Fruit fly (Drosophila melanogaster) whole organism, embryonic: Measurements from ENCODE around the gene CG7907.
A peak's percentile ranks its signal among the peaks of the same experiment; 100 is the strongest.

Experiments
- Abd-B ChIP-seq: fragments of 200-800 bp; sonication (Bioruptor generic); optimal IDR thresholded peaks from 2 replicates; lab custom pipeline; 2018; ENCODE audit warnings: missing biosample characterization, mild to moderate bottlenecking, missing genetic modification characterization, moderate library complexity
- CG10431 ChIP-seq: fragments of 200-800 bp; sonication (Bioruptor generic); optimal IDR thresholded peaks from 3 replicates; lab custom pipeline; 2018; ENCODE audit warnings: missing biosample characterization, mild to moderate bottlenecking, missing genetic modification characterization
- CG10654 ChIP-seq: fragments of 200-800 bp; sonication (Bioruptor generic); optimal IDR thresholded peaks from 2 replicates; lab custom pipeline; 2016; ENCODE audit warnings: missing biosample characterization, missing genetic modification characterization
- CG11560 ChIP-seq: fragments of 200-800 bp; sonication (Bioruptor generic); IDR thresholded peaks from 3 replicates; pipeline ENCODE4 v1.3.6; 2022; ENCODE audit warnings: missing biosample characterization, missing genetic modification characterization
- CG12219 ChIP-seq: fragments of 200-800 bp; sonication (Bioruptor generic); optimal IDR thresholded peaks from 3 replicates; lab custom pipeline; 2018; ENCODE audit warnings: missing biosample characterization, mild to moderate bottlenecking, missing genetic modification characterization
- CG12942 ChIP-seq: fragments of 200-800 bp; sonication (Bioruptor generic); optimal IDR thresholded peaks from 3 replicates; lab custom pipeline; 2016; ENCODE audit warnings: missing biosample characterization, missing genetic modification characterization
- CG13296 ChIP-seq: fragments of 200-800 bp; sonication (Bioruptor generic); optimal IDR thresholded peaks from 3 replicates; lab custom pipeline; 2018; ENCODE audit warnings: missing biosample characterization, mild to moderate bottlenecking, missing genetic modification characterization
- CG15073 ChIP-seq: fragments of 200-800 bp; sonication (Bioruptor generic); optimal IDR thresholded peaks from 2 replicates; lab custom pipeline; 2016; ENCODE audit warnings: missing biosample characterization, missing genetic modification characterization
- CG15601 ChIP-seq: fragments of 200-800 bp; sonication (Bioruptor generic); optimal IDR thresholded peaks from 3 replicates; lab custom pipeline; 2019; ENCODE audit warnings: missing biosample characterization, mild to moderate bottlenecking, missing genetic modification characterization, moderate library complexity
- CG18764 ChIP-seq: fragments of 200-800 bp; sonication (Bioruptor generic); optimal IDR thresholded peaks from 3 replicates; lab custom pipeline; 2016; ENCODE audit warnings: missing biosample characterization, missing genetic modification characterization
- CG2202 ChIP-seq: fragments of 200-800 bp; sonication (Bioruptor generic); optimal IDR thresholded peaks from 2 replicates; lab custom pipeline; 2018; ENCODE audit warnings: missing biosample characterization, mild to moderate bottlenecking, missing genetic modification characterization
- CG2889 ChIP-seq: fragments of 200-800 bp; sonication (Bioruptor generic); IDR thresholded peaks from 3 replicates; pipeline ENCODE4 v1.3.6; 2022; ENCODE audit warnings: missing biosample characterization, missing genetic modification characterization
- CG30020 ChIP-seq: fragments of 200-800 bp; optimal IDR thresholded peaks from 2 replicates; lab custom pipeline; 2019; ENCODE audit warnings: missing biosample characterization, mild to moderate bottlenecking, missing genetic modification characterization, moderate library complexity
- CG6654 ChIP-seq: fragments of 200-800 bp; sonication (Bioruptor generic); optimal IDR thresholded peaks from 2 replicates; lab custom pipeline; 2017; ENCODE audit warnings: missing biosample characterization, mild to moderate bottlenecking, missing genetic modification characterization
- CG7271 ChIP-seq: fragments of 200-800 bp; sonication (Bioruptor generic); optimal IDR thresholded peaks from 2 replicates; lab custom pipeline; 2018; ENCODE audit warnings: missing biosample characterization, mild to moderate bottlenecking, missing genetic modification characterization, moderate library complexity
- CG7987 ChIP-seq: fragments of 200-800 bp; sonication (Bioruptor generic); optimal IDR thresholded peaks from 2 replicates; lab custom pipeline; 2018; ENCODE audit warnings: missing biosample characterization, mild to moderate bottlenecking, missing genetic modification characterization, moderate library complexity
- E2f2 ChIP-seq: fragments of 200-800 bp; sonication (Bioruptor generic); IDR thresholded peaks from 2 replicates; pipeline ENCODE4 v1.3.6; 2022; ENCODE audit warnings: missing biosample characterization, missing genetic modification characterization
- Myb ChIP-seq: fragments of 200-800 bp; sonication (Bioruptor generic); optimal IDR thresholded peaks from 2 replicates; lab custom pipeline; 2016; ENCODE audit warnings: missing biosample characterization, missing genetic modification characterization
- PHDP ChIP-seq: fragments of 200-800 bp; sonication (Bioruptor generic); optimal IDR thresholded peaks from 3 replicates; lab custom pipeline; 2018; ENCODE audit warnings: missing biosample characterization, mild to moderate bottlenecking, missing genetic modification characterization, moderate library complexity
- Pdp1 ChIP-seq, 2 experiments: fragments of 200-800 bp; sonication (Bioruptor generic); optimal IDR thresholded peaks; 3 replicates each; lab custom pipeline; 2016; ENCODE audit warnings: missing biosample characterization in 2 of 2, missing genetic modification characterization in 2 of 2, mild to moderate bottlenecking in 1 of 2, moderate library complexity in 1 of 2
- Ravus ChIP-seq: fragments of 200-800 bp; sonication (Bioruptor generic); IDR thresholded peaks from 2 replicates; pipeline ENCODE4 v1.3.6; 2022; ENCODE audit warnings: missing biosample characterization, missing genetic modification characterization
- Six4 ChIP-seq: fragments of 200-800 bp; sonication (Bioruptor generic); optimal IDR thresholded peaks from 2 replicates; lab custom pipeline; 2016; ENCODE audit warnings: missing biosample characterization, missing genetic modification characterization
- Taf1 ChIP-seq: fragments of 200-800 bp; sonication (Bioruptor generic); IDR thresholded peaks from 2 replicates; pipeline ENCODE4 v1.3.6; 2022; ENCODE audit warnings: missing biosample characterization, missing genetic modification characterization
- Trl ChIP-seq, 3 experiments: fragments of >200 bp in 2 of 3; fragments of 200-800 bp in 1 of 3; sonication (Bioruptor generic) in 1 of 3; optimal IDR thresholded peaks; 2 replicates in 1 of 3; 3 replicates in 2 of 3; lab custom pipeline; 2016 to 2017; ENCODE audit warnings: missing biosample characterization in 1 of 3, missing genetic modification characterization in 1 of 3
- ash1 ChIP-seq: fragments of 200-800 bp; sonication (Bioruptor generic); optimal IDR thresholded peaks from 2 replicates; lab custom pipeline; 2018; ENCODE audit warnings: missing biosample characterization, mild to moderate bottlenecking, missing genetic modification characterization
- bbx ChIP-seq: fragments of 200-800 bp; sonication (Bioruptor generic); IDR thresholded peaks from 2 replicates; pipeline ENCODE4 v1.3.6; 2022; ENCODE audit warnings: missing biosample characterization, missing genetic modification characterization; ENCODE audit not compliant: partially characterized antibody
- croc ChIP-seq: fragments of 200-800 bp; sonication (Bioruptor generic); conservative IDR thresholded peaks from 3 replicates; pipeline ENCODE4 v1.3.6; 2022; ENCODE audit warnings: missing biosample characterization, missing genetic modification characterization
- en ChIP-seq: fragments of 200-800 bp; sonication (Bioruptor generic); optimal IDR thresholded peaks from 2 replicates; lab custom pipeline; 2016; ENCODE audit warnings: missing biosample characterization, missing genetic modification characterization
- exex ChIP-seq: fragments of 200-800 bp; sonication (Bioruptor generic); optimal IDR thresholded peaks from 4 replicates; lab custom pipeline; 2018; ENCODE audit warnings: missing biosample characterization, mild to moderate bottlenecking, missing genetic modification characterization, moderate library complexity
- fd3F ChIP-seq: fragments of 200-800 bp; sonication (Bioruptor generic); optimal IDR thresholded peaks from 2 replicates; lab custom pipeline; 2018; ENCODE audit warnings: missing biosample characterization, mild to moderate bottlenecking, missing genetic modification characterization, moderate library complexity
- gce ChIP-seq: fragments of 200-800 bp; sonication (Bioruptor generic); IDR thresholded peaks from 3 replicates; pipeline ENCODE4 v1.3.6; 2022; ENCODE audit warnings: missing biosample characterization, missing genetic modification characterization
- her ChIP-seq: fragments of 200-800 bp; sonication (Bioruptor generic); optimal IDR thresholded peaks from 2 replicates; lab custom pipeline; 2016; ENCODE audit warnings: missing biosample characterization, missing genetic modification characterization
- kni ChIP-seq: fragments of 200-800 bp; sonication (Bioruptor generic); optimal IDR thresholded peaks from 3 replicates; lab custom pipeline; 2017; ENCODE audit warnings: mild to moderate bottlenecking, missing biosample characterization, missing genetic modification reagents, missing genetic modification characterization
- lola ChIP-seq, 3 experiments: fragments of >200 bp in 2 of 3; fragments of 200-800 bp in 1 of 3; sonication (Bioruptor generic) in 1 of 3; optimal IDR thresholded peaks; 2 replicates each; lab custom pipeline; 2017 to 2019; ENCODE audit warnings: missing biosample characterization in 3 of 3, missing genetic modification characterization in 3 of 3, mild to moderate bottlenecking in 1 of 3, moderate library complexity in 1 of 3
- mam ChIP-seq: fragments of 200-800 bp; sonication (Bioruptor generic); optimal IDR thresholded peaks from 3 replicates; lab custom pipeline; 2016; ENCODE audit warnings: missing biosample characterization, missing genetic modification characterization
- onecut ChIP-seq: fragments of 200-800 bp; sonication (Bioruptor generic); IDR thresholded peaks from 2 replicates; pipeline ENCODE4 v1.3.6; 2022; ENCODE audit warnings: missing biosample characterization, missing genetic modification characterization
- pb ChIP-seq: fragments of 200-800 bp; sonication (Bioruptor generic); optimal IDR thresholded peaks from 3 replicates; lab custom pipeline; 2016; ENCODE audit warnings: missing biosample characterization, missing genetic modification characterization
- pzg ChIP-seq: fragments of 200-800 bp; sonication (Bioruptor generic); optimal IDR thresholded peaks from 3 replicates; lab custom pipeline; 2018; ENCODE audit warnings: missing biosample characterization, mild to moderate bottlenecking, missing genetic modification characterization, moderate library complexity
- ranshi ChIP-seq: fragments of 200-800 bp; sonication (Bioruptor generic); IDR thresholded peaks from 2 replicates; pipeline ENCODE4 v1.3.6; 2022; ENCODE audit warnings: missing biosample characterization, missing genetic modification characterization
- repo ChIP-seq: fragments of 200-800 bp; sonication (Bioruptor generic); optimal IDR thresholded peaks from 2 replicates; lab custom pipeline; 2016; ENCODE audit warnings: missing biosample characterization, missing genetic modification characterization
- sd ChIP-seq: fragments of 200-800 bp; sonication (Bioruptor generic); optimal IDR thresholded peaks from 3 replicates; lab custom pipeline; 2018; ENCODE audit warnings: missing biosample characterization, mild to moderate bottlenecking, missing genetic modification characterization, moderate library complexity
- seq ChIP-seq: fragments of 200-800 bp; sonication (Bioruptor generic); IDR thresholded peaks from 2 replicates; pipeline ENCODE4 v1.3.6; 2022; ENCODE audit warnings: missing biosample characterization, missing genetic modification characterization
- slbo ChIP-seq: fragments of 200-800 bp; sonication (Bioruptor generic); IDR thresholded peaks from 2 replicates; pipeline ENCODE4 v1.3.6; 2022; ENCODE audit warnings: missing biosample characterization, missing genetic modification characterization
- stwl ChIP-seq: fragments of 200-800 bp; sonication (Bioruptor generic); optimal IDR thresholded peaks from 3 replicates; lab custom pipeline; 2018; ENCODE audit warnings: missing biosample characterization, mild to moderate bottlenecking, missing genetic modification characterization, moderate library complexity
- tin ChIP-seq: fragments of 200-800 bp; sonication (Bioruptor generic); optimal IDR thresholded peaks from 3 replicates; lab custom pipeline; 2016; ENCODE audit warnings: missing biosample characterization, missing genetic modification characterization
- tll ChIP-seq, 2 experiments: fragments of 200-800 bp in 1 of 2; fragments of >200 bp in 1 of 2; sonication (Bioruptor generic) in 1 of 2; optimal IDR thresholded peaks; 2 replicates each; lab custom pipeline; 2017 to 2019; ENCODE audit warnings: missing biosample characterization in 2 of 2, missing genetic modification characterization in 2 of 2, mild to moderate bottlenecking in 1 of 2, moderate library complexity in 1 of 2
- ttk ChIP-seq: fragments of 200-800 bp; sonication (Bioruptor generic); IDR thresholded peaks from 2 replicates; pipeline ENCODE4 v2.1.2; 2022; ENCODE audit warnings: missing biosample characterization, missing genetic modification characterization
- tup ChIP-seq: fragments of 200-800 bp; sonication (Bioruptor generic); optimal IDR thresholded peaks from 2 replicates; lab custom pipeline; 2016; ENCODE audit warnings: missing biosample characterization, mild to moderate bottlenecking, missing genetic modification characterization, moderate library complexity
- tx ChIP-seq: fragments of 200-800 bp; sonication (Bioruptor generic); optimal IDR thresholded peaks from 2 replicates; lab custom pipeline; 2016; ENCODE audit warnings: missing biosample characterization, missing genetic modification characterization

The CG7907 gene

DNA sequence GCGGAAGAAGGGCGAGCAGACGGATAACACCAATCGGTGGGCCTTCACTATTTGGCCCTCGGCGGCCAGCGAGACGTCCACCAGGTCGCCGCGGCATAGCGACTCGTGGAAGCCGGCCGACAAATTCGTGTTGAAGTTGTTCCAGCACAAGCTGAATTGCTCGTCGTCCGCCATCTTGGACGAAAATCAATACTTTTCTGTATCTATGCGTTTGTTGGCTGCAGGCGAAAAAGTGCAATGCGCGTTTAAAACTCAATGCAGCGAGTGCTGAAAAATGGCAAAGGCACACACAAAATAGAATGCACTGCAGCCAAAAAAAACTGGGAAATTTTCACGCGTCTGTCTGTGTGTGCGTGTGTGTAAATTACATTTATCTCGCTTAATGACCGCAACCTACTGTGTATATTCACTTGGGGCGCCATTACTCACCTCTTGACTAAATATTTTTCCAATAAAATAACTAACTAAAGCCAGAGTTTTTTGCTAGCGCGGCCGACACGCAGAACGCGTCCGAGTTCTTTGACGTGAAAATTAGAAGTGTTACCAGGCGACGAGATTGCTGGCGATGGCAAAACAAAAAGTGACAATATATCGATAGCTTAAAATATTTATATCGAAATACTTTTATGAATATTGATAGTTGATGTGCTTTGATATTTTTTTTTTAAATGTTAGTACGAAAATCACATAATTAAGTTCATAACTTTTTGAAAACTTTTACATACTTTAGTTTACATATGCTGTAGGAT is 26.5 kb upstream of the CG7907 start (continued):
- peak; percentile 9; the same call in 1 of the 2 replicates for TF ChIP-seq slbo (GFP tag; lab: Robert Waterston, UW)
- TF ChIP-seq onecut, result peak; percentile 92
- TF ChIP-seq CG12942 (GFP tag; lab: Kevin White, UChicago), result no peak
- no peak for TF ChIP-seq exex
- peak; percentile 10 for TF ChIP-seq sd (tag; lab: Kevin White, UChicago)
- no peak for TF ChIP-seq Abd-B
- no peak for TF ChIP-seq tll (GFP tag; optimal IDR thresholded peaks at IDR 0.05; lab: Kevin White, UChicago)
- peak; percentile 11 for TF ChIP-seq CG2202 (tag; lab: Kevin White, UChicago)
- TF ChIP-seq stwl (tag; lab: Kevin White, UChicago), result peak; percentile 50
- no peak for TF ChIP-seq CG15073 (GFP tag; lab: Kevin White, UChicago)
- no peak for TF ChIP-seq kni
- no peak for TF ChIP-seq her (GFP tag; lab: Kevin White, UChicago)
- TF ChIP-seq CG15601 (tag; lab: Kevin White, UChicago), result peak; percentile 33
- TF ChIP-seq CG30020 (tag; lab: Kevin White, UChicago), result peak; percentile 70
- TF ChIP-seq repo (GFP tag; lab: Kevin White, UChicago), result no peak
- TF ChIP-seq pzg (GFP tag; lab: Kevin White, UChicago), result peak; percentile 67
- TF ChIP-seq ash1 (GFP tag; lab: Kevin White, UChicago), result no peak
- TF ChIP-seq E2f2, result peak; percentile 43
- peak in 1 of 2 experiments; percentile 15 for TF ChIP-seq Pdp1 (GFP tag; optimal IDR thresholded peaks at IDR 0.05; lab: Kevin White, UChicago)
- no peak for TF ChIP-seq CG12219 (GFP tag; lab: Kevin White, UChicago)
- no peak for TF ChIP-seq croc (GFP tag; lab: Robert Waterston, UW)
- no peak for TF ChIP-seq ttk
- TF ChIP-seq CG6654 (GFP tag; lab: Kevin White, UChicago), result no peak
- no peak for TF ChIP-seq Six4 (GFP tag; lab: Kevin White, UChicago)
- TF ChIP-seq seq (GFP tag; lab: Robert Waterston, UW), result no peak
- TF ChIP-seq CG7271 (tag; lab: Kevin White, UChicago), result peak; percentile 31
- TF ChIP-seq CG7987 (GFP tag; lab: Kevin White, UChicago), result no peak
- no peak for TF ChIP-seq PHDP (tag; lab: Kevin White, UChicago)
- TF ChIP-seq CG11560, result no peak
- no peak for TF ChIP-seq Myb (GFP tag; lab: Kevin White, UChicago)
- no peak for TF ChIP-seq tup (GFP tag; lab: Kevin White, UChicago)
- no peak for TF ChIP-seq lola (GFP tag; optimal IDR thresholded peaks at IDR 0.05; lab: Kevin White, UChicago)
- peak; percentile 87 for TF ChIP-seq bbx (GFP tag; lab: Robert Waterston, UW)
- no peak for TF ChIP-seq tx (GFP tag; lab: Kevin White, UChicago)
- TF ChIP-seq Taf1 (GFP tag; lab: Robert Waterston, UW), result no peak
- TF ChIP-seq CG18764 (GFP tag; lab: Kevin White, UChicago), result no peak
- no peak for TF ChIP-seq pb (GFP tag; lab: Kevin White, UChicago)
- no peak for TF ChIP-seq fd3F
- no peak for TF ChIP-seq tin
- TF ChIP-seq CG10431 (GFP tag; lab: Kevin White, UChicago), result no peak
- TF ChIP-seq CG10654 (GFP tag; lab: Kevin White, UChicago), result no peak
- TF ChIP-seq en, result no peak
- no peak for TF ChIP-seq ranshi (GFP tag; lab: Robert Waterston, UW)
- TF ChIP-seq CG2889 (GFP tag; lab: Robert Waterston, UW), result no peak
- TF ChIP-seq gce (GFP tag; lab: Robert Waterston, UW), result no peak
- no peak for TF ChIP-seq Trl (optimal IDR thresholded peaks at IDR 0.05; lab: Kevin White, UChicago)
- no peak for TF ChIP-seq Trl (GFP tag; optimal IDR thresholded peaks at IDR 0.05; lab: Kevin White, UChicago)
- peak; percentile 20 for TF ChIP-seq CG13296
- TF ChIP-seq mam (GFP tag; lab: Kevin White, UChicago), result no peak
- TF ChIP-seq Ravus (GFP tag; lab: Robert Waterston, UW), result no peak
